Worm (Caenorhabditis elegans) whole organism, early embryonic: ENCODE results near the gene ceh-89.

Source experiments
- hnd-1 ChIP-seq: sonication (generic microtip); optimal IDR thresholded peaks from 2 replicates; lab custom pipeline; 2016; ENCODE audit warnings: missing genetic modification characterization, missing compliant biosample characterization
- sea-1 ChIP-seq: fragments of 200-800 bp; sonication (Bioruptor generic); conservative IDR thresholded peaks from 2 replicates; pipeline ENCODE4 v1.3.6; 2022; ENCODE audit warnings: missing genetic modification characterization, missing compliant biosample characterization
- tbx-37 ChIP-seq: fragments of 200-800 bp; sonication (Bioruptor generic); conservative IDR thresholded peaks from 2 replicates; pipeline ENCODE4 v1.3.6; 2022; ENCODE audit warnings: missing genetic modification reagents, missing genetic modification characterization, missing compliant biosample characterization

ce11 chrX:14115480-14116161 lies 26.1 kb upstream of the ceh-89 start, which contains the start of gene F28H6.7:
- TF ChIP-seq tbx-37 (peak; percentile 98), sea-1 (GFP tag; lab: Robert Waterston, UW) (peak; percentile 95), hnd-1 (peak; percentile 90)
